Fruit fly (Drosophila melanogaster) whole organism, embryonic: ENCODE data around the gene CG11089.

Experiments used
- Atf3 ChIP-seq: fragments of 200-800 bp; sonication (Bioruptor generic); optimal IDR thresholded peaks from 3 replicates; lab custom pipeline; 2016; ENCODE audit warnings: missing biosample characterization, missing genetic modification characterization
- CG10274 ChIP-seq: fragments of 200-800 bp; sonication (Bioruptor generic); optimal IDR thresholded peaks from 3 replicates; lab custom pipeline; 2017; ENCODE audit warnings: missing biosample characterization, mild to moderate bottlenecking, missing genetic modification characterization
- CG10366 ChIP-seq: fragments of 200-800 bp; sonication (Bioruptor generic); IDR thresholded peaks from 2 replicates; pipeline ENCODE4 v1.3.6; 2022; ENCODE audit warnings: missing biosample characterization, missing genetic modification characterization
- CG10959 ChIP-seq: fragments of 200-800 bp; sonication (Bioruptor generic); IDR thresholded peaks from 2 replicates; pipeline ENCODE4 v1.3.6; 2022; ENCODE audit warnings: missing biosample characterization, missing genetic modification characterization
- CG12391 ChIP-seq: fragments of 200-800 bp; sonication (Bioruptor generic); optimal IDR thresholded peaks from 3 replicates; lab custom pipeline; 2018; ENCODE audit warnings: missing biosample characterization, mild to moderate bottlenecking, missing genetic modification characterization, moderate library complexity
- CG16863 ChIP-seq: fragments of 200-800 bp; sonication (Bioruptor generic); optimal IDR thresholded peaks from 3 replicates; lab custom pipeline; 2016; ENCODE audit warnings: missing biosample characterization, missing genetic modification characterization
- CG17829 ChIP-seq: fragments of 200-800 bp; optimal IDR thresholded peaks from 2 replicates; lab custom pipeline; 2019; ENCODE audit warnings: missing biosample characterization, mild to moderate bottlenecking, missing genetic modification characterization, moderate library complexity
- CG18599 ChIP-seq: fragments of 200-800 bp; sonication (Bioruptor generic); optimal IDR thresholded peaks from 3 replicates; lab custom pipeline; 2017; ENCODE audit warnings: missing biosample characterization, missing genetic modification characterization, mild to moderate bottlenecking, moderate library complexity, missing genetic modification reagents
- CG3065 ChIP-seq: fragments of 200-800 bp; sonication (Bioruptor generic); optimal IDR thresholded peaks from 2 replicates; lab custom pipeline; 2016; ENCODE audit warnings: missing biosample characterization, missing genetic modification characterization
- CG33213 ChIP-seq: fragments of 200-800 bp; sonication (Bioruptor generic); optimal IDR thresholded peaks from 3 replicates; lab custom pipeline; 2016; ENCODE audit warnings: missing biosample characterization, missing genetic modification characterization
- CG3407 ChIP-seq: fragments of 200-800 bp; sonication (Bioruptor generic); optimal IDR thresholded peaks from 2 replicates; lab custom pipeline; 2018; ENCODE audit warnings: missing biosample characterization, mild to moderate bottlenecking, missing genetic modification characterization
- CG3847 ChIP-seq: fragments of 200-800 bp; sonication (Bioruptor generic); IDR thresholded peaks from 2 replicates; pipeline ENCODE4 v1.3.6; 2022; ENCODE audit warnings: missing biosample characterization, missing genetic modification characterization
- CG42726 ChIP-seq: fragments of 200-800 bp; sonication (Bioruptor generic); IDR thresholded peaks from 2 replicates; pipeline ENCODE4 v1.3.6; 2022; ENCODE audit warnings: missing biosample characterization, missing genetic modification characterization; ENCODE audit not compliant: partially characterized antibody
- CG4328 ChIP-seq: fragments of 200-800 bp; sonication (Bioruptor generic); optimal IDR thresholded peaks from 3 replicates; lab custom pipeline; 2017; ENCODE audit warnings: missing biosample characterization, missing genetic modification reagents, missing genetic modification characterization
- CG4820 ChIP-seq: fragments of 200-800 bp; sonication (Bioruptor generic); optimal IDR thresholded peaks from 3 replicates; lab custom pipeline; 2016; ENCODE audit warnings: missing biosample characterization, missing genetic modification characterization
- CG6791 ChIP-seq: fragments of 200-800 bp; sonication (Bioruptor generic); IDR thresholded peaks from 3 replicates; pipeline ENCODE4 v1.3.6; 2022; ENCODE audit warnings: missing biosample characterization, missing genetic modification characterization; ENCODE audit not compliant: partially characterized antibody
- CG7271 ChIP-seq: fragments of 200-800 bp; sonication (Bioruptor generic); optimal IDR thresholded peaks from 2 replicates; lab custom pipeline; 2018; ENCODE audit warnings: missing biosample characterization, mild to moderate bottlenecking, missing genetic modification characterization, moderate library complexity
- CG7372 ChIP-seq: fragments of 200-800 bp; sonication (Bioruptor generic); IDR thresholded peaks from 2 replicates; pipeline ENCODE4 v1.3.6; 2022; ENCODE audit warnings: missing biosample characterization, missing genetic modification characterization
- CG7745 ChIP-seq: fragments of 200-800 bp; sonication (Bioruptor generic); optimal IDR thresholded peaks from 2 replicates; lab custom pipeline; 2018; ENCODE audit warnings: missing biosample characterization, mild to moderate bottlenecking, missing genetic modification characterization, moderate library complexity
- CG8089 ChIP-seq: fragments of 200-800 bp; sonication (Bioruptor generic); optimal IDR thresholded peaks from 3 replicates; lab custom pipeline; 2016; ENCODE audit warnings: missing biosample characterization, missing genetic modification characterization
- CG8478 ChIP-seq: fragments of >200 bp; optimal IDR thresholded peaks from 2 replicates; lab custom pipeline; 2018
- CG9215 ChIP-seq: fragments of 200-800 bp; sonication (Bioruptor generic); IDR thresholded peaks from 2 replicates; pipeline ENCODE4 v1.3.6; 2022; ENCODE audit warnings: missing biosample characterization, missing genetic modification characterization
- CTCF ChIP-seq: fragments of 200-800 bp; sonication (Bioruptor generic); optimal IDR thresholded peaks from 2 replicates; lab custom pipeline; 2017; ENCODE audit warnings: missing biosample characterization, mild to moderate bottlenecking, missing genetic modification characterization, moderate library complexity
- D19B ChIP-seq: fragments of 200-800 bp; sonication (Bioruptor generic); optimal IDR thresholded peaks from 2 replicates; lab custom pipeline; 2017; ENCODE audit warnings: missing biosample characterization, mild to moderate bottlenecking, missing genetic modification characterization
- Fer1 ChIP-seq: fragments of 200-800 bp; sonication (Bioruptor generic); optimal IDR thresholded peaks from 2 replicates; lab custom pipeline; 2017; ENCODE audit warnings: missing biosample characterization, mild to moderate bottlenecking, missing genetic modification characterization
- HLHmδ ChIP-seq: fragments of 200-800 bp; sonication (Bioruptor generic); optimal IDR thresholded peaks from 2 replicates; lab custom pipeline; 2018; ENCODE audit warnings: missing biosample characterization, mild to moderate bottlenecking, missing genetic modification characterization, moderate library complexity
- Hey ChIP-seq: fragments of 200-800 bp; sonication (Bioruptor generic); optimal IDR thresholded peaks from 3 replicates; lab custom pipeline; 2018; ENCODE audit warnings: missing biosample characterization, mild to moderate bottlenecking, missing genetic modification characterization
- Jarid2 ChIP-seq: fragments of 200-800 bp; sonication (Bioruptor generic); optimal IDR thresholded peaks from 3 replicates; lab custom pipeline; 2017; ENCODE audit warnings: mild to moderate bottlenecking, missing biosample characterization, missing genetic modification reagents, missing genetic modification characterization
- Lim3 ChIP-seq: fragments of 200-800 bp; sonication (Bioruptor generic); IDR thresholded peaks from 2 replicates; pipeline ENCODE4 v1.3.6; 2022; ENCODE audit warnings: missing biosample characterization, missing genetic modification characterization
- NFAT ChIP-seq: fragments of 200-800 bp; sonication (Bioruptor generic); IDR thresholded peaks from 2 replicates; pipeline ENCODE4 v1.3.6; 2022; ENCODE audit warnings: missing biosample characterization, missing genetic modification characterization
- Scr ChIP-seq: fragments of 200-800 bp; sonication (Bioruptor generic); IDR thresholded peaks from 2 replicates; pipeline ENCODE4 v1.3.6; 2022; ENCODE audit warnings: missing biosample characterization, missing genetic modification characterization; ENCODE audit not compliant: partially characterized antibody
- Sox100B ChIP-seq: fragments of 200-800 bp; sonication (Bioruptor generic); optimal IDR thresholded peaks from 3 replicates; lab custom pipeline; 2018; ENCODE audit warnings: missing biosample characterization, mild to moderate bottlenecking, missing genetic modification characterization
- TFAM ChIP-seq: fragments of 200-800 bp; sonication (Bioruptor generic); optimal IDR thresholded peaks from 2 replicates; lab custom pipeline; 2017; ENCODE audit warnings: missing biosample characterization, missing genetic modification characterization, inconsistent platforms
- Trl ChIP-seq, 3 experiments: fragments of >200 bp in 2 of 3; fragments of 200-800 bp in 1 of 3; sonication (Bioruptor generic) in 1 of 3; optimal IDR thresholded peaks; 2 replicates in 1 of 3; 3 replicates in 2 of 3; lab custom pipeline; 2016 to 2017; ENCODE audit warnings: missing biosample characterization in 1 of 3, missing genetic modification characterization in 1 of 3
- YL-1 ChIP-seq: fragments of 200-800 bp; sonication (Bioruptor generic); optimal IDR thresholded peaks from 3 replicates; lab custom pipeline; 2017; ENCODE audit warnings: missing biosample characterization, mild to moderate bottlenecking, missing genetic modification characterization
- ara ChIP-seq: fragments of 200-800 bp; sonication (Bioruptor generic); IDR thresholded peaks from 2 replicates; pipeline ENCODE4 v1.3.6; 2022; ENCODE audit warnings: missing biosample characterization, missing genetic modification characterization
- da ChIP-seq: fragments of 200-800 bp; sonication (Bioruptor generic); optimal IDR thresholded peaks from 2 replicates; lab custom pipeline; 2016; ENCODE audit warnings: missing biosample characterization, missing genetic modification characterization
- eve ChIP-seq, 2 experiments: fragments of >200 bp; optimal IDR thresholded peaks; 2 replicates each; lab custom pipeline; 2017; ENCODE audit warnings: missing biosample characterization in 2 of 2, missing genetic modification characterization in 2 of 2
- eyg ChIP-seq: fragments of 200-800 bp; sonication (Bioruptor generic); optimal IDR thresholded peaks from 3 replicates; lab custom pipeline; 2016; ENCODE audit warnings: missing biosample characterization, missing genetic modification characterization
- fu2 ChIP-seq: fragments of 200-800 bp; sonication (Bioruptor generic); optimal IDR thresholded peaks from 2 replicates; lab custom pipeline; 2016; ENCODE audit warnings: missing biosample characterization, missing genetic modification characterization
- kah ChIP-seq: fragments of 200-800 bp; sonication (Bioruptor generic); optimal IDR thresholded peaks from 2 replicates; lab custom pipeline; 2018; ENCODE audit warnings: missing biosample characterization, mild to moderate bottlenecking, missing genetic modification characterization
- lab ChIP-seq: fragments of 200-800 bp; sonication (Bioruptor generic); optimal IDR thresholded peaks from 3 replicates; lab custom pipeline; 2017; ENCODE audit warnings: missing biosample characterization, missing genetic modification characterization, mild to moderate bottlenecking, moderate library complexity, missing genetic modification reagents
- lmd ChIP-seq: fragments of 200-800 bp; sonication (Bioruptor generic); IDR thresholded peaks from 2 replicates; pipeline ENCODE4 v1.3.6; 2022; ENCODE audit warnings: missing biosample characterization, missing genetic modification characterization
- p53 ChIP-seq: fragments of 200-800 bp; sonication (Bioruptor generic); optimal IDR thresholded peaks from 2 replicates; lab custom pipeline; 2016; ENCODE audit warnings: missing biosample characterization, missing genetic modification characterization
- phol ChIP-seq: fragments of 200-800 bp; sonication (Bioruptor generic); optimal IDR thresholded peaks from 3 replicates; lab custom pipeline; 2018; ENCODE audit warnings: missing biosample characterization, mild to moderate bottlenecking, missing genetic modification characterization, moderate library complexity
- tin ChIP-seq: fragments of 200-800 bp; sonication (Bioruptor generic); optimal IDR thresholded peaks from 3 replicates; lab custom pipeline; 2016; ENCODE audit warnings: missing biosample characterization, missing genetic modification characterization
- tio ChIP-seq: fragments of 200-800 bp; sonication (Bioruptor generic); optimal IDR thresholded peaks from 2 replicates; lab custom pipeline; 2017; ENCODE audit warnings: missing biosample characterization, missing genetic modification characterization, inconsistent platforms
- usp ChIP-seq: fragments of >200 bp; optimal IDR thresholded peaks from 2 replicates; lab custom pipeline; 2017; ENCODE audit warnings: missing biosample characterization, missing genetic modification characterization
- vvl ChIP-seq: fragments of 200-800 bp; sonication (Bioruptor generic); IDR thresholded peaks from 2 replicates; pipeline ENCODE4 v1.3.6; 2022; ENCODE audit warnings: missing biosample characterization, missing genetic modification characterization
- yki ChIP-seq: fragments of >200 bp; optimal IDR thresholded peaks from 3 replicates; lab custom pipeline; 2018

CG11089 gene

DNA sequence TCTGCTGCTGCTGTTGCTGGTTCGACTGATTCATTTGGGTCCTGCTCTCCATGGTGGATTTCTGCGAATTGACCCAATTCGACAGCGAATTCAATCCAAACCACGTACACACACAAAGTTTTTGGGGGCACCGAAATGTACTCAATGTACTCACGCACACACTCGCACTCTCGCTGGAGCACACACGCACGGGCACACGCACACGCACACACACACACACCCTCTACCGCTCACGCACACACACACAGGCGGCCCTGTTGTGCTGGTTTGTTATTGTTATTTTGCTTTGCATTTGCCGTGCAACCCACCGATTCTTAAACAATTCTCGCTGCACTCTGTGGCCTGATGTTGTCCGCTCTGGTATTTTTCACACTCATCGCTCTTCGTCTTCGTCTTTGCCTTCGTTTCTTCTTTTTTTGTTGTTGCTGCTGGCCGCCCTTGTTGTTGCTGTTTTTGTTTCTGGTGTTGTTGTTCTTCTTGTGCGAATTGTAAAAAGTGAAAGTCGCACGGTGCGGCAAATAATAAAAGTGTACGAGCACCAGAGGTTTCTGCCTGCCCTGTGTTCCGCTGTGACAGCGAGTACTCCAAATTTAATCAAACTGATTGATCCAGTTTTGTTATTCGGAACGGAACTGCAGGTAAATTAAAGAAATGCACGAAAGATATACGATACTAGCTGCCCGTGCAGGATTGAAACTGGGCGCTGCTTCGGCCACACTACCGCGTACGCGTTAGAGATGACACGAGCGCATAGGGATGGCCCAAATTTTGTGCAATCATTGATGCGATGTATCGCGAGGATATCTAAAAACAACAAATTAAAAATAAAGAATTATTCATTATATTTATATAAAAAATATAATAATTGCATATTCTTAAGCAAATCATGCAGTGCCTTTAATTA lies 654 bp upstream of the CG11089 start, which contains the start of gene CG3744 (continued):
- TF ChIP-seq eve (GFP tag; optimal IDR thresholded peaks at IDR 0.05; lab: Kevin White, UChicago) (no peak), CG7271 (peak; percentile 40), da (GFP tag; lab: Kevin White, UChicago) (no peak), p53 (GFP tag; lab: Kevin White, UChicago) (no peak), vvl (GFP tag; lab: Robert Waterston, UW) (peak; percentile 98), CG10366 (GFP tag; lab: Robert Waterston, UW) (peak; percentile 95), CG12391 (tag; lab: Kevin White, UChicago) (peak; percentile 96), CG10959 (GFP tag; lab: Robert Waterston, UW) (peak; percentile 88), NFAT (peak; percentile 99), CG8478 (lab: Kevin White, UChicago) (peak; percentile 92), CG18599 (peak; percentile 93), CG3407 (peak; percentile 78), YL-1 (GFP tag; lab: Kevin White, UChicago) (peak; percentile 50), CG9215 (GFP tag; lab: Robert Waterston, UW) (peak; percentile 92), Scr (GFP tag; lab: Robert Waterston, UW) (peak; percentile 97), lab (GFP tag; lab: Kevin White, UChicago) (peak; percentile 94), CG16863 (GFP tag; lab: Kevin White, UChicago) (peak; percentile 59), phol (tag; lab: Kevin White, UChicago) (peak; percentile 90), CG33213 (GFP tag; lab: Kevin White, UChicago) (peak; percentile 81), tin (GFP tag; lab: Kevin White, UChicago) (peak; percentile 95), CG6791 (peak; percentile 93), lmd (peak; percentile 93), D19B (GFP tag; lab: Kevin White, UChicago) (peak; percentile 74), eyg (GFP tag; lab: Kevin White, UChicago) (peak; percentile 46), usp (GFP tag; lab: Kevin White, UChicago) (no peak), tio (GFP tag; lab: Kevin White, UChicago) (no peak), ara (GFP tag; lab: Robert Waterston, UW) (peak; percentile 92), Atf3 (GFP tag; lab: Kevin White, UChicago) (peak; percentile 53), CG17829 (peak; percentile 91), CG8089 (GFP tag; lab: Kevin White, UChicago) (peak; percentile 64), CG7372 (GFP tag; lab: Robert Waterston, UW) (peak; percentile 93), TFAM (peak; percentile 19), HLHmδ (GFP tag; lab: Kevin White, UChicago) (no peak), CG3847 (GFP tag; lab: Robert Waterston, UW) (peak; percentile 96), CG7745 (tag; lab: Kevin White, UChicago) (no peak), CTCF (GFP tag; lab: Kevin White, UChicago) (no peak), Trl (optimal IDR thresholded peaks at IDR 0.05; lab: Kevin White, UChicago) (peak in 1 of 2 experiments; percentile 57), Trl (GFP tag; optimal IDR thresholded peaks at IDR 0.05; lab: Kevin White, UChicago) (peak; percentile 68), yki (lab: Kevin White, UChicago) (no peak), CG42726 (peak; percentile 92), Jarid2 (peak; percentile 55), Lim3 (GFP tag; lab: Robert Waterston, UW) (peak; percentile 70), fu2 (GFP tag; lab: Kevin White, UChicago) (peak; percentile 78), CG4820 (GFP tag; lab: Kevin White, UChicago) (peak; percentile 81), Fer1 (GFP tag; lab: Kevin White, UChicago) (peak; percentile 85), CG10274 (peak; percentile 57), CG3065 (peak; percentile 76), CG4328 (GFP tag; lab: Kevin White, UChicago) (peak; percentile 85), Sox100B (GFP tag; lab: Kevin White, UChicago) (no peak), Hey (peak; percentile 9), kah (no peak)
